Worm (Caenorhabditis elegans) whole organism, young adult: ENCODE results near the gene srh-266.

ENCODE experiments used
- B0035.1 ChIP-seq: sonication (generic microtip); optimal IDR thresholded peaks from 2 replicates; lab custom pipeline; 2016; ENCODE audit warnings: missing genetic modification characterization, mild to moderate bottlenecking, missing compliant biosample characterization, missing genotype, missing genetic modification reagents
- C17E4.6 ChIP-seq: fragments of 200-800 bp; sonication (Bioruptor generic); IDR thresholded peaks from 2 replicates; pipeline ENCODE4 v1.3.6; 2022; ENCODE audit warnings: missing genetic modification reagents, missing genetic modification characterization, missing compliant biosample characterization
- D2030.7 ChIP-seq: fragments of 200-800 bp; sonication (Bioruptor generic); IDR thresholded peaks from 2 replicates; pipeline ENCODE4 v1.3.6; 2022; ENCODE audit warnings: missing genetic modification reagents, missing genetic modification characterization, missing compliant biosample characterization
- F10E7.11 ChIP-seq: sonication (generic microtip); optimal IDR thresholded peaks from 2 replicates; lab custom pipeline; 2017; ENCODE audit warnings: mild to moderate bottlenecking, missing genetic modification characterization, moderate library complexity, missing compliant biosample characterization
- F22D6.2 ChIP-seq: sonication (generic microtip); optimal IDR thresholded peaks from 2 replicates; lab custom pipeline; 2016; ENCODE audit warnings: mild to moderate bottlenecking, missing genetic modification characterization, missing compliant biosample characterization
- F39B2.1 ChIP-seq: fragments of 200-800 bp; sonication (Bioruptor generic); IDR thresholded peaks from 2 replicates; pipeline ENCODE4 v1.3.6; 2022; ENCODE audit warnings: missing genetic modification reagents, missing genetic modification characterization, missing compliant biosample characterization
- F52B5.7 ChIP-seq: sonication (generic microtip); optimal IDR thresholded peaks from 2 replicates; lab custom pipeline; 2016; ENCODE audit warnings: mild to moderate bottlenecking, missing genetic modification characterization, missing compliant biosample characterization
- K12H6.12 ChIP-seq: fragments of 200-800 bp; sonication (Bioruptor generic); optimal IDR thresholded peaks from 2 replicates; lab custom pipeline; 2018; ENCODE audit warnings: mild to moderate bottlenecking, missing genetic modification characterization, missing compliant biosample characterization
- T07F8.4 ChIP-seq: sonication (generic microtip); optimal IDR thresholded peaks from 2 replicates; lab custom pipeline; 2016; ENCODE audit warnings: mild to moderate bottlenecking, missing genetic modification characterization, moderate library complexity, missing compliant biosample characterization
- Y56A3A.18 ChIP-seq: fragments of 200-800 bp; sonication (Bioruptor generic); IDR thresholded peaks from 2 replicates; pipeline ENCODE4 v1.3.6; 2022; ENCODE audit warnings: missing genetic modification reagents, missing genetic modification characterization, missing compliant biosample characterization
- Y79H2A.3 ChIP-seq: fragments of 200-800 bp; sonication (Bioruptor generic); conservative IDR thresholded peaks from 2 replicates; pipeline ENCODE4 v1.3.6; 2022; ENCODE audit warnings: missing genetic modification reagents, missing genetic modification characterization, missing compliant biosample characterization
- ama-1 ChIP-seq, 3 experiments: fragments of 150-350 bp in 1 of 3; sonication (generic microtip) in 2 of 3; optimal IDR thresholded peaks; 2 replicates each; lab custom pipeline; 2014 to 2018; ENCODE audit warnings: missing biosample characterization in 2 of 3, missing genetic modification characterization in 2 of 3, missing genetic modification reagents in 2 of 3
- aptf-2 ChIP-seq: fragments of 200-800 bp; sonication (Bioruptor generic); conservative IDR thresholded peaks from 2 replicates; pipeline ENCODE4 v1.3.6; 2022; ENCODE audit warnings: missing genetic modification reagents, missing genetic modification characterization, missing compliant biosample characterization
- bed-1 ChIP-seq: fragments of 200-800 bp; sonication (Bioruptor generic); IDR thresholded peaks from 2 replicates; pipeline ENCODE4 v1.3.6; 2022; ENCODE audit warnings: missing genetic modification reagents, missing genetic modification characterization, missing compliant biosample characterization
- cebp-1 ChIP-seq, 2 experiments: fragments of 200-800 bp in 1 of 2; sonication (Bioruptor generic) in 1 of 2; sonication (generic microtip) in 1 of 2; IDR thresholded peaks in 1 of 2; optimal IDR thresholded peaks in 1 of 2; 2 replicates each; pipeline versions ENCODE4 v1.3.6 to Lab custom; 2017 to 2022; ENCODE audit warnings: missing compliant biosample characterization in 2 of 2, missing genetic modification characterization in 2 of 2, mild to moderate bottlenecking in 1 of 2, missing genetic modification reagents in 1 of 2, moderate library complexity in 1 of 2
- ceh-100 ChIP-seq: fragments of 200-800 bp; sonication (Bioruptor generic); IDR thresholded peaks from 2 replicates; pipeline ENCODE4 v1.3.6; 2022; ENCODE audit warnings: missing genetic modification reagents, missing genetic modification characterization, missing compliant biosample characterization
- ceh-27 ChIP-seq: fragments of 200-800 bp; sonication (Bioruptor generic); optimal IDR thresholded peaks from 2 replicates; lab custom pipeline; 2018; ENCODE audit warnings: mild to moderate bottlenecking, missing genetic modification characterization, moderate library complexity, missing compliant biosample characterization
- chd-7 ChIP-seq: sonication (generic microtip); optimal IDR thresholded peaks from 2 replicates; lab custom pipeline; 2016; ENCODE audit warnings: mild to moderate bottlenecking, missing genetic modification characterization, moderate library complexity, missing compliant biosample characterization
- dox-1 ChIP-seq: fragments of 200-800 bp; sonication (Bioruptor generic); IDR thresholded peaks from 2 replicates; pipeline ENCODE4 v1.3.6; 2022; ENCODE audit warnings: missing genetic modification reagents, missing genetic modification characterization, missing compliant biosample characterization
- dpl-1 ChIP-seq: fragments of 150-350 bp; optimal IDR thresholded peaks from 2 replicates; lab custom pipeline; 2014; ENCODE audit warnings: missing biosample characterization, missing genetic modification reagents, missing genetic modification characterization
- egrh-3 ChIP-seq: fragments of 200-800 bp; sonication (Bioruptor generic); IDR thresholded peaks from 2 replicates; pipeline ENCODE4 v1.3.6; 2022; ENCODE audit warnings: missing genetic modification reagents, missing genetic modification characterization, missing compliant biosample characterization
- gei-17 ChIP-seq: fragments of 200-800 bp; sonication (Bioruptor generic); optimal IDR thresholded peaks from 2 replicates; lab custom pipeline; 2018; ENCODE audit warnings: mild to moderate bottlenecking, missing genetic modification characterization, missing compliant biosample characterization
- hmg-1.2 ChIP-seq: fragments of 200-800 bp; sonication (Bioruptor generic); IDR thresholded peaks from 2 replicates; pipeline ENCODE4 v1.3.6; 2022; ENCODE audit warnings: missing genetic modification reagents, missing genetic modification characterization, missing compliant biosample characterization
- let-607 ChIP-seq, 2 experiments: fragments of 200-800 bp in 1 of 2; sonication (Bioruptor generic) in 1 of 2; sonication (generic microtip) in 1 of 2; optimal IDR thresholded peaks; 2 replicates each; lab custom pipeline; 2016 to 2018; ENCODE audit warnings: mild to moderate bottlenecking in 2 of 2, missing compliant biosample characterization in 2 of 2, missing genetic modification characterization in 2 of 2, moderate library complexity in 2 of 2, missing genotype in 1 of 2
- madf-3 ChIP-seq: fragments of 200-800 bp; sonication (Bioruptor generic); IDR thresholded peaks from 2 replicates; pipeline ENCODE4 v1.3.6; 2022; ENCODE audit warnings: missing genetic modification reagents, missing genetic modification characterization, missing compliant biosample characterization
- madf-8 ChIP-seq: fragments of 200-800 bp; sonication (Bioruptor generic); conservative IDR thresholded peaks from 2 replicates; pipeline ENCODE4 v1.3.6; 2022; ENCODE audit warnings: missing genetic modification reagents, missing genetic modification characterization, missing compliant biosample characterization
- mes-4 ChIP-seq: sonication (generic microtip); optimal IDR thresholded peaks from 2 replicates; lab custom pipeline; 2016; ENCODE audit warnings: missing genotype, missing genetic modification characterization, missing compliant biosample characterization
- nhr-80 ChIP-seq: sonication (generic microtip); optimal IDR thresholded peaks from 2 replicates; lab custom pipeline; 2016; ENCODE audit warnings: missing genetic modification characterization, missing compliant biosample characterization
- nhr-90 ChIP-seq: sonication (generic microtip); optimal IDR thresholded peaks from 2 replicates; lab custom pipeline; 2016; ENCODE audit warnings: missing genotype, mild to moderate bottlenecking, missing genetic modification characterization, missing compliant biosample characterization
- pha-4 ChIP-seq: fragments of 150-350 bp; sonication (generic microtip); optimal IDR thresholded peaks from 2 replicates; lab custom pipeline; 2014; ENCODE audit warnings: missing biosample characterization, missing genetic modification reagents, missing genetic modification characterization
- rec-8 ChIP-seq, 2 experiments: sonication (generic microtip); optimal IDR thresholded peaks; 2 replicates each; lab custom pipeline; 2016; ENCODE audit warnings: mild to moderate bottlenecking in 2 of 2, missing genetic modification characterization in 2 of 2, missing genetic modification reagents in 2 of 2, missing genotype in 2 of 2, missing biosample characterization in 1 of 2, missing compliant biosample characterization in 1 of 2, moderate library complexity in 1 of 2
- sea-2 ChIP-seq: fragments of 200-800 bp; sonication (Bioruptor generic); IDR thresholded peaks from 2 replicates; pipeline ENCODE4 v1.3.6; 2022; ENCODE audit warnings: missing genetic modification characterization, missing compliant biosample characterization
- snpc-1.1 ChIP-seq: sonication (generic microtip); optimal IDR thresholded peaks from 2 replicates; lab custom pipeline; 2017; ENCODE audit warnings: missing genetic modification characterization, mild to moderate bottlenecking, missing compliant biosample characterization, antibody characterized with exemption, moderate library complexity, missing genotype, missing genetic modification reagents; ENCODE audit not compliant: insufficient read depth
- snpc-4 ChIP-seq, 5 experiments: fragments of 150-350 bp in 1 of 5; sonication (generic microtip) in 4 of 5; optimal IDR thresholded peaks; 2 replicates each; lab custom pipeline; 2014 to 2018; ENCODE audit warnings: missing genetic modification characterization in 5 of 5, missing biosample characterization in 3 of 5, antibody characterized with exemption in 2 of 5, mild to moderate bottlenecking in 2 of 5, missing compliant biosample characterization in 2 of 5, missing genotype in 2 of 5, moderate library complexity in 2 of 5, missing genetic modification reagents in 1 of 5
- tbp1 ChIP-seq: fragments of 200-800 bp; sonication (Bioruptor generic); optimal IDR thresholded peaks from 2 replicates; lab custom pipeline; 2018; ENCODE audit warnings: mild to moderate bottlenecking, missing genetic modification characterization, missing compliant biosample characterization
- unc-130 ChIP-seq: sonication (generic microtip); optimal IDR thresholded peaks from 2 replicates; lab custom pipeline; 2016; ENCODE audit warnings: missing genetic modification reagents, missing genetic modification characterization, missing compliant biosample characterization
- zfh-2 ChIP-seq: fragments of 200-800 bp; sonication (Bioruptor generic); conservative IDR thresholded peaks from 2 replicates; pipeline ENCODE4 v1.3.6; 2022; ENCODE audit warnings: missing genetic modification reagents, missing genetic modification characterization, missing compliant biosample characterization
- zim-3 ChIP-seq: sonication (generic microtip); optimal IDR thresholded peaks from 2 replicates; lab custom pipeline; 2017; ENCODE audit warnings: mild to moderate bottlenecking, missing genetic modification characterization, moderate library complexity, missing compliant biosample characterization

The srh-266 gene

ce11 chrV:664337-664847 is at the start of gene srh-266, which contains the start of gene F31F4.11:
Gene srh-266 (plus strand): TSS chrV:664797.
Gene F31F4.11 (minus strand): TSS chrV:664437.
- TF ChIP-seq cebp-1 (GFP tag; IDR thresholded peaks at IDR 0.05; lab: Robert Waterston, UW) (no peak), cebp-1 (tag; optimal IDR thresholded peaks at IDR 0.05; lab: Kevin White, UChicago) (no peak), chd-7 (tag; lab: Kevin White, UChicago) (no peak), D2030.7 (GFP tag; lab: Robert Waterston, UW) (no peak), pha-4 (tag; lab: Kevin White, UChicago) (no peak), let-607 (tag; optimal IDR thresholded peaks at IDR 0.05; lab: Kevin White, UChicago) (no peak), gei-17 (GFP tag; lab: Kevin White, UChicago) (no peak), zim-3 (no peak), nhr-80 (no peak), aptf-2 (no peak)

ce11 chrV:615275-615674 is 49.3 kb upstream of the srh-266 start, which contains the start of gene F48G7.13:
Gene F48G7.13 (plus strand): TSS chrV:615575.
- no peak for TF ChIP-seq dpl-1 (GFP tag; lab: Kevin White, UChicago)
- TF ChIP-seq, all 124 proteins: peak for 0

DNA sequence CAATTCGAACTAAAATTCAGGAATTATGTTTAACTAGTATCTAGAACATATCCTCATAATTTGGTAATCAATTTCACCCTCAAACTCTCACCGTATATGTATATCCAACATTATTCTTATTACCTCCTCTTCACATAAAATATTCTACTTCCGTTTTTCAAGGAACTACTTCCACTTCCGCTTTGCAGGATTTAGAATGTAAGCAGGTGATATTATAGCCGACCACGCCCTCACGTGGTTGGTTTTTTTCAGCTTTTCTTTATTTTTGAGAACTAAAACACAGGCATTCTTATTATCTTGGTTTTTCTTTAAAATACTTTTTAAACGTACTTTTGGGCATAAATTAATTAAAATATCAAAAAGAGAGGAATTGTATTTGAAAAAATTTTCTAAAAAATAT is 46.7 kb upstream of the srh-266 start:
- TF ChIP-seq egrh-3 (no peak), Y79H2A.3 (GFP tag; lab: Robert Waterston, UW) (no peak), C17E4.6 (GFP tag; lab: Robert Waterston, UW) (no peak)
- TF ChIP-seq, all 124 proteins: peak for 0

DNA sequence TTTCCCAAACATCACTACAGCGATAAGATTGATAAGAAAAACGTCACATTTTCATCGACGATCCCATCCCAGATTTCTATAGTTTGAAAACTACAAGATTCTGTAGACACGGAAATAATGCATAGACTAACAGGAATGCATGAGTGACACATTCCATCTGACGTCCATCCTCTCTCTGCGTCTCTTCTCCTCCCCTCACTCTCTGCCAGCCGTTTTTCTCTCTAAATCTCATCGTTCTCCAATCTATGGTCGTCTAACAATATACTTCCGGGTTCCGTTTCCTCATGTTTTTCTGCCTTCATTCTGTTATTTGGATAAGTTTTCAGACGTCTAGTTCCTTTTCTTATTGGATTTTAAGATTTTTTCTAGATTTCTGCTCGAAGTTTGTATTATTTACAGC is 45.5 kb upstream of the srh-266 start, which contains the start of gene F48G7.4:
Gene F48G7.4 (plus strand): TSS at position 400 of the 400 bp plus-strand sequence.
- TF ChIP-seq T07F8.4: no peak
- peak; percentile 89 for TF ChIP-seq hmg-1.2 (GFP tag; lab: Robert Waterston, UW)
- TF ChIP-seq snpc-4 (GFP tag; optimal IDR thresholded peaks at IDR 0.05; lab: Kevin White, UChicago): no peak
- TF ChIP-seq snpc-4 (tag; optimal IDR thresholded peaks at IDR 0.05; lab: Kevin White, UChicago): peak in 1 of 4 experiments; percentile 54
- peak; percentile 41 for TF ChIP-seq ceh-27 (GFP tag; lab: Kevin White, UChicago)
- TF ChIP-seq nhr-80: peak; percentile 20
- TF ChIP-seq unc-130 (GFP tag; lab: Kevin White, UChicago): no peak
- TF ChIP-seq dox-1 (GFP tag; lab: Robert Waterston, UW): peak; percentile 54
- TF ChIP-seq K12H6.12 (tag; lab: Kevin White, UChicago): peak; percentile 54

ce11 chrV:620987-621386 is 43.6 kb upstream of the srh-266 start:
- TF ChIP-seq zfh-2 (GFP tag; lab: Robert Waterston, UW): peak; percentile 51; the same call in 1 of the 2 replicates
- TF ChIP-seq snpc-1.1: no peak

- TF ChIP-seq zfh-2 (GFP tag; lab: Robert Waterston, UW) (no peak), madf-8 (GFP tag; lab: Robert Waterston, UW) (no peak), sea-2 (no peak), ceh-27 (GFP tag; lab: Kevin White, UChicago) (no peak), B0035.1 (tag; lab: Kevin White, UChicago) (no peak), ceh-100 (GFP tag; lab: Robert Waterston, UW) (no peak), nhr-90 (tag; lab: Kevin White, UChicago) (no peak), tbp1 (no peak), ama-1 (optimal IDR thresholded peaks at IDR 0.05; lab: Kevin White, UChicago) (no peak), ama-1 (GFP tag; optimal IDR thresholded peaks at IDR 0.05; lab: Kevin White, UChicago) (no peak), mes-4 (tag; lab: Kevin White, UChicago) (no peak), F52B5.7 (tag; lab: Kevin White, UChicago) (no peak), F22D6.2 (tag; lab: Kevin White, UChicago) (no peak), madf-3 (GFP tag; lab: Robert Waterston, UW) (no peak), rec-8 (tag; optimal IDR thresholded peaks at IDR 0.05; lab: Kevin White, UChicago) (no peak), F10E7.11 (tag; lab: Kevin White, UChicago) (no peak), bed-1 (GFP tag; lab: Robert Waterston, UW) (no peak), F39B2.1 (GFP tag; lab: Robert Waterston, UW) (no peak), Y56A3A.18 (GFP tag; lab: Robert Waterston, UW) (no peak)
These were observed 41.7 kb upstream of the srh-266 start, which contains the start of gene F48G7.5 for ce11 chrV:622902-623301. Gene F48G7.5 (minus strand): TSS chrV:622935.
